Fruit fly (Drosophila melanogaster): ENCODE measurements around the gene Ncoa6.

Gene Ncoa6

DNA sequence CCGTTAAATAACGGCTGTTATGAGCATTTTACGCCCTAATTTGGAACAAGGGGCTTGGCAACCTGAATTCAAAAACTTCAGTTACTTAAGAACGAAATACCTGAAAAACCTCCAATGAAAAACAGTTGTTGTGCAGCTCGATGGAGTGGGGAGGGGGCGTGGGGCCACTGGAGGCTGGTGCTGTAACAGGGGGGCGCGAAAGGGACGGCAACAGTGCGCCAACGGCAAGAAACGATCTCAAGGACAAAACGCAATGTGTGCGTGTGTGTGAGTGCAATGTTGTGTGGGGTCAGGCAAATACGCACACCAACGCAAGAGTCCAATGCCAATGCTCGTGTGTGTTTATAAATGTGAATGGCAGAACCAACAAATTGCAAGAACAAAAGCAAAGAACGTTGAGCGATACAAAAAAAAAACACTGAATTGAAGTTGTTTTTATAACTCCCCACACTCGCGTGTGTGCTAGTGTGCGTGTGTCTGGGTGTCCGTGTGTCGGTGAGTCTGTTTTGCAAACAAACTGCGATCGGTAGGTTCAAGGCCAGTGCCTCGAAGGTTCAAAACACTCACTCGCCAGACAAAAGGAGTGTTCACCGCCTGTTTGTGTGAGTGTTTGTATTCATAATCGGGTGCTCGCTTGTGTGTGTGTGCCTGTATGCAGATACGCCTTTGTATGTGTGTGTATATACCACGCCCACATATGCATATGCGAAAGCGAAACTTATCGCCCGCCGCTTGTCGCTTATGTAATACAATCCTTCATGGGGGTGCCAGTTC is 34.4 kb downstream of the Ncoa6 start:
- TF ChIP-seq fd96Ca (GFP tag; IDR thresholded peaks at IDR 0.05): peak; percentile 6; the same call in 1 of the 3 replicates
- peak; percentile 62 for TF ChIP-seq gl (tag; optimal IDR thresholded peaks at IDR 0.05)
- TF ChIP-seq CG15710 (tag; optimal IDR thresholded peaks at IDR 0.05): peak; percentile 22
- no peak for TF ChIP-seq CG14655 (GFP tag; optimal IDR thresholded peaks at IDR 0.05)
- no peak for TF ChIP-seq Ets98B (GFP tag; IDR thresholded peaks at IDR 0.05)
- TF ChIP-seq CG12605 (GFP tag; IDR thresholded peaks at IDR 0.05): peak; percentile 52; the same call in 1 of the 2 replicates
- TF ChIP-seq CG34367 (tag; optimal IDR thresholded peaks at IDR 0.05): peak; percentile 35
- TF ChIP-seq rn (GFP tag; IDR thresholded peaks at IDR 0.05): no peak
- no peak for TF ChIP-seq CG8301 (tag; optimal IDR thresholded peaks at IDR 0.05)
- no peak for TF ChIP-seq CG10348 (GFP tag; IDR thresholded peaks at IDR 0.05)
- TF ChIP-seq EcR (GFP tag; optimal IDR thresholded peaks at IDR 0.05): peak; percentile 99
- no peak for TF ChIP-seq D1 (tag; optimal IDR thresholded peaks at IDR 0.05)
- TF ChIP-seq Snoo (tag; optimal IDR thresholded peaks at IDR 0.05): no peak
- TF ChIP-seq CG8159 (tag; optimal IDR thresholded peaks at IDR 0.05): no peak
- peak; percentile 14 for TF ChIP-seq CG17806 (tag; optimal IDR thresholded peaks at IDR 0.05)
- TF ChIP-seq CG32121 (GFP tag; IDR thresholded peaks at IDR 0.05): no peak
- peak; percentile 44 for TF ChIP-seq CG13204 (GFP tag; optimal IDR thresholded peaks at IDR 0.05)
- no peak for TF ChIP-seq CG4496 (GFP tag; IDR thresholded peaks at IDR 0.05)
- TF ChIP-seq Pif1A (GFP tag; optimal IDR thresholded peaks at IDR 0.05): no peak
- no peak for TF ChIP-seq Pif1B (GFP tag; optimal IDR thresholded peaks at IDR 0.05)
- no peak for TF ChIP-seq CG9948 (tag; optimal IDR thresholded peaks at IDR 0.05)

DNA sequence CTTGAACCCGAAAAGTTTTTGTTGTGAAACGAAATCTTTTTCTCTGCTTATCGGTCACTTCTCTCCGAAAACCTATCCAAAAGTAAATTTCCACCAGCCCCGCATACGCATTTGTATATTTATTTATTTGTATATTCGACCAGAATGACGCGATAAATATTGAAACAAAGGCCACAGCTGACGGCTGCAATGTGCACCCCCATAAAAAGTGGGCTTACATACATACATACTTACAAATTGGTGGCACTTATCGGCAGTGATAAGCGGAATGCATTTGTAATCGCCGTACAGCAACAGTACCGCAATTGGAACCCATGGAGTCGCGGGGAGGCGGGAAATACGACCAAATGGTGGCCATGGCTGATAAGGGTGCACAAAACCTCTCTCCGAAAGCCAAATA is 35.3 kb downstream of the Ncoa6 start:
- TF ChIP-seq CG12605 (GFP tag; IDR thresholded peaks at IDR 0.05) (no peak), EcR (GFP tag; optimal IDR thresholded peaks at IDR 0.05) (peak; percentile 79)

DNA sequence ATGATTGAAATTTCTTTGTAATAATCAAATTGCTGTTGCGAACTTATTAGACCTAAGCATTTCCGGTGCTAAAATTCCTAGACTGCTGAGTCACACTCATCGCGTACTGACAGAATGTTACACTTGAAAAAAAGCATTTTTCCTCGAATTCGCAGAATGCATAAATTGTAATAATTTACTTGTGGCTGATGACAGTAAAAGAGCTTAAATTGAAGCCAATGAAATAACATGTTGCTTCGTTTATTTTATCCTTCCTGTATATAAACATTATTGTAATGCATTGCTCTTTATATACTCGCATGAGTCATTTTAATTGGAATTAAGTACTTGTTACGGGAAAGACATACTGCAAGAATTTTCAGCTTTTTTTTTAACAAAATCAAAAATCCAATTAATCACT is 36.0 kb downstream of the Ncoa6 start:
- TF ChIP-seq CG4496 (GFP tag; IDR thresholded peaks at IDR 0.05) (no peak), CG14655 (GFP tag; optimal IDR thresholded peaks at IDR 0.05) (no peak), CG9948 (tag; optimal IDR thresholded peaks at IDR 0.05) (peak; percentile 25), EcR (GFP tag; optimal IDR thresholded peaks at IDR 0.05) (no peak), CG17806 (tag; optimal IDR thresholded peaks at IDR 0.05) (peak; percentile 50), CG34367 (tag; optimal IDR thresholded peaks at IDR 0.05) (peak; percentile 9), CG8159 (tag; optimal IDR thresholded peaks at IDR 0.05) (peak; percentile 44)

DNA sequence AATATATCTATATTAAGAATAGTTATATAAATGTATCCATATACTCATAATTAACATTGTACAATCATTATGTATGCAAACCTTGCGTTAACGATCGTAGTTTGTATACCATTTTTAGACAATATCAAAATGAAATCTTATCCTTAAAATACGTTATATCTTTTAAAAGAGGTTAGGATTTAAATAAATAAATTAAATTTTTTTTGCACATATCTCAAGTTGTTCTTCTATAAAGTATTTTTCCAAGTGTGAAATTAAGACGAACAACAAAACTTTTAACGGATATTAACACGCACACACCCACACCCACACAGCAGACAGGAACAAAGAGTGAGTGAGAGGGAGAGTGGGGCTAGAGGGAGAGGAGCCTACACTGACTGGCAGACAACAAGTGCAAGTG is 36.6 kb downstream of the Ncoa6 start:
- TF ChIP-seq Snoo (tag; optimal IDR thresholded peaks at IDR 0.05) (peak; percentile 33), EcR (GFP tag; optimal IDR thresholded peaks at IDR 0.05) (peak; percentile 89), CG4496 (GFP tag; IDR thresholded peaks at IDR 0.05) (no peak), CG10348 (GFP tag; IDR thresholded peaks at IDR 0.05) (no peak), CG32121 (GFP tag; IDR thresholded peaks at IDR 0.05) (no peak), CG8159 (tag; optimal IDR thresholded peaks at IDR 0.05) (peak; percentile 88), rn (GFP tag; IDR thresholded peaks at IDR 0.05) (no peak), CG9948 (tag; optimal IDR thresholded peaks at IDR 0.05) (peak; percentile 76), CG14655 (GFP tag; optimal IDR thresholded peaks at IDR 0.05) (peak; percentile 47), CG15710 (tag; optimal IDR thresholded peaks at IDR 0.05) (peak; percentile 89), CG8301 (tag; optimal IDR thresholded peaks at IDR 0.05) (peak; percentile 47), CG13204 (GFP tag; optimal IDR thresholded peaks at IDR 0.05) (peak; percentile 18), CG17806 (tag; optimal IDR thresholded peaks at IDR 0.05) (peak; percentile 81), CG34367 (tag; optimal IDR thresholded peaks at IDR 0.05) (peak; percentile 76), gl (tag; optimal IDR thresholded peaks at IDR 0.05) (peak; percentile 49), fd96Ca (GFP tag; IDR thresholded peaks at IDR 0.05) (no peak), CG12605 (GFP tag; IDR thresholded peaks at IDR 0.05) (peak; percentile 52; the same call in 1 of the 2 replicates), Pif1B (GFP tag; optimal IDR thresholded peaks at IDR 0.05) (peak; percentile 48), D1 (tag; optimal IDR thresholded peaks at IDR 0.05) (peak; percentile 39), Ets98B (GFP tag; IDR thresholded peaks at IDR 0.05) (no peak), Pif1A (GFP tag; optimal IDR thresholded peaks at IDR 0.05) (peak; percentile 24)

DNA sequence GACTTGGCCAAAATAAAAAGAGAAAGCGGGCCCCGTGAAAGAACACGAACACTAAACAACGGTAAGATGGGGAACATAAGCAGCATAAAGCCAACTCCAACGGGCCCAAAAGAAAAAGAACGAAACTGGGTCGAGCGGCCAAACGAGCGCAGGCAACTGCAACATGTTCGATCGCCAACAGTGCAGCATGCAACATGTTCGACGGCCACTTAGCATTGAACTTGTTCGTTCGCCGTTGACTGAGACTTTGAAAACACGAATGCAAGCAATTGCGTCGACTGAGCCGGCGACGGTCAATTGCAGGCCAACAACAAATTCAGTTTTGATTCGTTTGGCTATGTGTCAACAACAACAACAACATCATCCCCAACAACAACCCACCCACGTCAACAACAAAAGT is 37.8 kb downstream of the Ncoa6 start, which contains the start of gene vri:
vri (plus strand) TSS at position 224 of the 400 bp plus-strand sequence.
- TF ChIP-seq Pif1A (GFP tag; optimal IDR thresholded peaks at IDR 0.05) (no peak), rn (GFP tag; IDR thresholded peaks at IDR 0.05) (no peak), fd96Ca (GFP tag; IDR thresholded peaks at IDR 0.05) (no peak), CG8159 (tag; optimal IDR thresholded peaks at IDR 0.05) (no peak), Snoo (tag; optimal IDR thresholded peaks at IDR 0.05) (no peak)

DNA sequence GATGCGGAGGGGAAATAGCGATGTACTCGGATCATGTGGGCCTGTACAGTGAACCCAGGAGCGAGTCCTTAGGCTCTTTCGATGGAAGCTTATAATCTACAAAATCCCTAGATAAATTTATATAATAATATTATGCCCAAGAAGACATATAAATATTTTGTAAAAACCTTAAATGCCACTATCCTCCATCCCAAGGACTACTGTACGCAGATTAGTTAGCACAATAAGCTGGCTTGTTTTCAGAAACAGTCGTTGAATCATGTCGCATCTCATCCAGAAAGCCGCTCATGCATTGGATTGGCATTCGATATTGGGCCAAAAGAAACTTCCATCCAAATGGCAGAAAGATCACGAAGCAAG is 38.2 kb downstream of the Ncoa6 start:
- no peak for TF ChIP-seq rn (GFP tag; IDR thresholded peaks at IDR 0.05)
- no peak for TF ChIP-seq fd96Ca (GFP tag; IDR thresholded peaks at IDR 0.05)
- peak; percentile 70; the same call in 2 of the 3 replicates for TF ChIP-seq CG4496 (GFP tag; IDR thresholded peaks at IDR 0.05)
- TF ChIP-seq CG8159 (tag; optimal IDR thresholded peaks at IDR 0.05): peak; percentile 79
- peak; percentile 55 for TF ChIP-seq CG13204 (GFP tag; optimal IDR thresholded peaks at IDR 0.05)
- TF ChIP-seq CG17806 (tag; optimal IDR thresholded peaks at IDR 0.05): peak; percentile 78
- peak; percentile 16 for TF ChIP-seq gl (tag; optimal IDR thresholded peaks at IDR 0.05)
- peak; percentile 88 for TF ChIP-seq CG9948 (tag; optimal IDR thresholded peaks at IDR 0.05)
- no peak for TF ChIP-seq CG32121 (GFP tag; IDR thresholded peaks at IDR 0.05)
- peak; percentile 58 for TF ChIP-seq Pif1A (GFP tag; optimal IDR thresholded peaks at IDR 0.05)
- peak; percentile 86 for TF ChIP-seq CG34367 (tag; optimal IDR thresholded peaks at IDR 0.05)
- peak; percentile 44 for TF ChIP-seq Pif1B (GFP tag; optimal IDR thresholded peaks at IDR 0.05)
- peak; percentile 53; the same call in 1 of the 2 replicates for TF ChIP-seq CG12605 (GFP tag; IDR thresholded peaks at IDR 0.05)
- no peak for TF ChIP-seq EcR (GFP tag; optimal IDR thresholded peaks at IDR 0.05)
- peak; percentile 96 for TF ChIP-seq CG15710 (tag; optimal IDR thresholded peaks at IDR 0.05)
